Worm (Caenorhabditis elegans) whole organism, young adult: ENCODE results near the gene zmp-5.

Experiments used
- B0336.3 ChIP-seq: fragments of 200-800 bp; sonication (Bioruptor generic); IDR thresholded peaks from 2 replicates; pipeline ENCODE4 v1.3.6; 2022; ENCODE audit warnings: missing genetic modification characterization, missing compliant biosample characterization
- F52B5.7 ChIP-seq: sonication (generic microtip); optimal IDR thresholded peaks from 2 replicates; lab custom pipeline; 2016; ENCODE audit warnings: mild to moderate bottlenecking, missing genetic modification characterization, missing compliant biosample characterization
- Y53G8AR.9 ChIP-seq: fragments of 200-800 bp; sonication (Bioruptor generic); conservative IDR thresholded peaks from 2 replicates; pipeline ENCODE4 v1.3.6; 2022; ENCODE audit warnings: missing genetic modification reagents, missing genetic modification characterization, missing compliant biosample characterization
- Y79H2A.3 ChIP-seq: fragments of 200-800 bp; sonication (Bioruptor generic); conservative IDR thresholded peaks from 2 replicates; pipeline ENCODE4 v1.3.6; 2022; ENCODE audit warnings: missing genetic modification reagents, missing genetic modification characterization, missing compliant biosample characterization
- Y95B8A.8 ChIP-seq: fragments of 200-800 bp; sonication (Bioruptor generic); IDR thresholded peaks from 2 replicates; pipeline ENCODE4 v1.3.6; 2022; ENCODE audit warnings: missing genetic modification reagents, missing genetic modification characterization, missing compliant biosample characterization
- akir-1 ChIP-seq: fragments of 200-800 bp; sonication (Bioruptor generic); optimal IDR thresholded peaks from 2 replicates; lab custom pipeline; 2018; ENCODE audit warnings: mild to moderate bottlenecking, missing genetic modification characterization, moderate library complexity, missing compliant biosample characterization
- atf-7 ChIP-seq: sonication (generic microtip); optimal IDR thresholded peaks from 2 replicates; lab custom pipeline; 2017; ENCODE audit warnings: mild to moderate bottlenecking, missing genetic modification characterization, missing compliant biosample characterization
- attf-5 ChIP-seq: fragments of 200-800 bp; sonication (Bioruptor generic); optimal IDR thresholded peaks from 2 replicates; lab custom pipeline; 2018; ENCODE audit warnings: mild to moderate bottlenecking, missing genetic modification characterization, missing compliant biosample characterization
- cebp-1 ChIP-seq, 2 experiments: fragments of 200-800 bp in 1 of 2; sonication (Bioruptor generic) in 1 of 2; sonication (generic microtip) in 1 of 2; IDR thresholded peaks in 1 of 2; optimal IDR thresholded peaks in 1 of 2; 2 replicates each; pipeline versions ENCODE4 v1.3.6 to Lab custom; 2017 to 2022; ENCODE audit warnings: missing compliant biosample characterization in 2 of 2, missing genetic modification characterization in 2 of 2, mild to moderate bottlenecking in 1 of 2, missing genetic modification reagents in 1 of 2, moderate library complexity in 1 of 2
- ceh-27 ChIP-seq: fragments of 200-800 bp; sonication (Bioruptor generic); optimal IDR thresholded peaks from 2 replicates; lab custom pipeline; 2018; ENCODE audit warnings: mild to moderate bottlenecking, missing genetic modification characterization, moderate library complexity, missing compliant biosample characterization
- ceh-40 ChIP-seq: fragments of 200-800 bp; sonication (Bioruptor generic); IDR thresholded peaks from 2 replicates; pipeline ENCODE4 v1.3.6; 2022; ENCODE audit warnings: missing genetic modification characterization, missing compliant biosample characterization
- dox-1 ChIP-seq: fragments of 200-800 bp; sonication (Bioruptor generic); IDR thresholded peaks from 2 replicates; pipeline ENCODE4 v1.3.6; 2022; ENCODE audit warnings: missing genetic modification reagents, missing genetic modification characterization, missing compliant biosample characterization
- hlh-12 ChIP-seq: sonication (generic microtip); optimal IDR thresholded peaks from 2 replicates; lab custom pipeline; 2016; ENCODE audit warnings: missing genetic modification characterization, missing compliant biosample characterization
- lag-1 ChIP-seq: fragments of 200-800 bp; sonication (Bioruptor generic); IDR thresholded peaks from 2 replicates; pipeline ENCODE4 v1.3.6; 2022; ENCODE audit warnings: missing genetic modification reagents, missing genetic modification characterization, missing compliant biosample characterization
- let-607 ChIP-seq, 2 experiments: fragments of 200-800 bp in 1 of 2; sonication (Bioruptor generic) in 1 of 2; sonication (generic microtip) in 1 of 2; optimal IDR thresholded peaks; 2 replicates each; lab custom pipeline; 2016 to 2018; ENCODE audit warnings: mild to moderate bottlenecking in 2 of 2, missing compliant biosample characterization in 2 of 2, missing genetic modification characterization in 2 of 2, moderate library complexity in 2 of 2, missing genotype in 1 of 2
- lin-35 ChIP-seq, 3 experiments: fragments of 150-350 bp in 2 of 3; sonication (generic microtip) in 1 of 3; optimal IDR thresholded peaks; 2 replicates each; lab custom pipeline; 2014 to 2018; ENCODE audit warnings: missing biosample characterization in 3 of 3, missing genetic modification characterization in 3 of 3, missing genetic modification reagents in 3 of 3
- lin-40 ChIP-seq: sonication (generic microtip); optimal IDR thresholded peaks from 2 replicates; lab custom pipeline; 2016; ENCODE audit warnings: missing genetic modification characterization, mild to moderate bottlenecking, missing compliant biosample characterization, missing genotype, missing genetic modification reagents
- madf-10 ChIP-seq: sonication (generic microtip); optimal IDR thresholded peaks from 2 replicates; lab custom pipeline; 2016; ENCODE audit warnings: mild to moderate bottlenecking, missing genetic modification characterization, missing compliant biosample characterization
- mcd-1 ChIP-seq: fragments of 200-800 bp; sonication (Bioruptor generic); IDR thresholded peaks from 2 replicates; pipeline ENCODE4 v1.3.6; 2022; ENCODE audit warnings: missing genetic modification reagents, missing genetic modification characterization, missing compliant biosample characterization
- mes-4 ChIP-seq: sonication (generic microtip); optimal IDR thresholded peaks from 2 replicates; lab custom pipeline; 2016; ENCODE audit warnings: missing genotype, missing genetic modification characterization, missing compliant biosample characterization
- nfya-1 ChIP-seq: sonication (generic microtip); optimal IDR thresholded peaks from 2 replicates; lab custom pipeline; 2017; ENCODE audit warnings: antibody characterized with exemption, missing compliant biosample characterization, missing genetic modification characterization, borderline replicate concordance; ENCODE audit not compliant: insufficient read depth
- nfyb-1 ChIP-seq: fragments of 200-800 bp; sonication (Bioruptor generic); IDR thresholded peaks from 2 replicates; pipeline ENCODE4 v1.3.6; 2022; ENCODE audit warnings: missing genetic modification reagents, missing genetic modification characterization, missing compliant biosample characterization
- nhr-120 ChIP-seq: fragments of 200-800 bp; sonication (Bioruptor generic); IDR thresholded peaks from 2 replicates; pipeline ENCODE4 v1.3.6; 2022; ENCODE audit warnings: missing genetic modification characterization, missing compliant biosample characterization
- nhr-179 ChIP-seq: sonication (generic microtip); optimal IDR thresholded peaks from 2 replicates; lab custom pipeline; 2016; ENCODE audit warnings: mild to moderate bottlenecking, missing genetic modification characterization, missing compliant biosample characterization
- nhr-80 ChIP-seq: sonication (generic microtip); optimal IDR thresholded peaks from 2 replicates; lab custom pipeline; 2016; ENCODE audit warnings: missing genetic modification characterization, missing compliant biosample characterization
- nhr-90 ChIP-seq: sonication (generic microtip); optimal IDR thresholded peaks from 2 replicates; lab custom pipeline; 2016; ENCODE audit warnings: missing genotype, mild to moderate bottlenecking, missing genetic modification characterization, missing compliant biosample characterization
- pbrm-1 ChIP-seq: fragments of 200-800 bp; sonication (Bioruptor generic); IDR thresholded peaks from 2 replicates; pipeline ENCODE4 v1.3.6; 2022; ENCODE audit warnings: missing genetic modification reagents, missing genetic modification characterization, missing compliant biosample characterization
- snpc-4 ChIP-seq, 5 experiments: fragments of 150-350 bp in 1 of 5; sonication (generic microtip) in 4 of 5; optimal IDR thresholded peaks; 2 replicates each; lab custom pipeline; 2014 to 2018; ENCODE audit warnings: missing genetic modification characterization in 5 of 5, missing biosample characterization in 3 of 5, antibody characterized with exemption in 2 of 5, mild to moderate bottlenecking in 2 of 5, missing compliant biosample characterization in 2 of 5, missing genotype in 2 of 5, moderate library complexity in 2 of 5, missing genetic modification reagents in 1 of 5
- somi-1 ChIP-seq: fragments of 200-800 bp; sonication (Bioruptor generic); optimal IDR thresholded peaks from 2 replicates; lab custom pipeline; 2018; ENCODE audit warnings: mild to moderate bottlenecking, missing genetic modification characterization, missing compliant biosample characterization
- sptf-2 ChIP-seq: fragments of 200-800 bp; sonication (Bioruptor generic); optimal IDR thresholded peaks from 2 replicates; lab custom pipeline; 2018; ENCODE audit warnings: mild to moderate bottlenecking, missing genetic modification characterization, missing compliant biosample characterization
- tbp1 ChIP-seq: fragments of 200-800 bp; sonication (Bioruptor generic); optimal IDR thresholded peaks from 2 replicates; lab custom pipeline; 2018; ENCODE audit warnings: mild to moderate bottlenecking, missing genetic modification characterization, missing compliant biosample characterization
- tlf-1 ChIP-seq: fragments of 200-800 bp; sonication (Bioruptor generic); optimal IDR thresholded peaks from 2 replicates; lab custom pipeline; 2018; ENCODE audit warnings: mild to moderate bottlenecking, missing genetic modification characterization, missing compliant biosample characterization
- unc-62 ChIP-seq: fragments of 150-350 bp; optimal IDR thresholded peaks from 2 replicates; lab custom pipeline; 2014; ENCODE audit warnings: missing biosample characterization, missing genetic modification reagents, missing genetic modification characterization
- zfh-2 ChIP-seq: fragments of 200-800 bp; sonication (Bioruptor generic); conservative IDR thresholded peaks from 2 replicates; pipeline ENCODE4 v1.3.6; 2022; ENCODE audit warnings: missing genetic modification reagents, missing genetic modification characterization, missing compliant biosample characterization
- ztf-22 ChIP-seq: fragments of 200-800 bp; sonication (Bioruptor generic); optimal IDR thresholded peaks from 2 replicates; lab custom pipeline; 2018; ENCODE audit warnings: mild to moderate bottlenecking, missing genetic modification characterization, moderate library complexity, missing compliant biosample characterization
- ztf-25 ChIP-seq: fragments of 200-800 bp; sonication (Bioruptor generic); IDR thresholded peaks from 2 replicates; pipeline ENCODE4 v1.3.6; 2022; ENCODE audit warnings: missing genetic modification reagents, missing genetic modification characterization, missing compliant biosample characterization
- ztf-6 ChIP-seq: fragments of 200-800 bp; sonication (Bioruptor generic); IDR thresholded peaks from 2 replicates; pipeline ENCODE4 v1.3.6; 2022; ENCODE audit warnings: missing genetic modification reagents, missing genetic modification characterization, missing compliant biosample characterization

zmp-5 gene

ce11 chrX:12690346-12690745 is 43.4 kb downstream of the zmp-5 start:
- TF ChIP-seq ztf-6: no peak
- peak; percentile 36; the same call in 1 of the 2 replicates for TF ChIP-seq B0336.3 (GFP tag; lab: Robert Waterston, UW)
- peak; percentile 41 for TF ChIP-seq lin-40
- peak; percentile 5 for TF ChIP-seq attf-5 (GFP tag; lab: Kevin White, UChicago)
- peak; percentile 21 to 45 for TF ChIP-seq let-607 (tag; optimal IDR thresholded peaks at IDR 0.05; lab: Kevin White, UChicago)
- peak in 1 of 3 experiments; percentile 30 for TF ChIP-seq lin-35 (GFP tag; optimal IDR thresholded peaks at IDR 0.05; lab: Kevin White, UChicago)
- TF ChIP-seq hlh-12 (tag; lab: Kevin White, UChicago): no peak
- no peak for TF ChIP-seq Y53G8AR.9 (GFP tag; lab: Robert Waterston, UW)
- TF ChIP-seq zfh-2 (GFP tag; lab: Robert Waterston, UW): 0 out of 2 replicates have a peak, but pooled peaks have one; percentile 17
- TF ChIP-seq F52B5.7: no peak
- no peak for TF ChIP-seq Y95B8A.8
- TF ChIP-seq sptf-2 (GFP tag; lab: Kevin White, UChicago): no peak
- peak; percentile 39 for TF ChIP-seq nhr-90 (tag; lab: Kevin White, UChicago)
- TF ChIP-seq pbrm-1 (GFP tag; lab: Robert Waterston, UW): no peak
- TF ChIP-seq tlf-1 (GFP tag; lab: Kevin White, UChicago): no peak
- TF ChIP-seq nfyb-1 (GFP tag; lab: Robert Waterston, UW): peak; percentile 37; the same call in 1 of the 2 replicates
- no peak for TF ChIP-seq lag-1
- TF ChIP-seq nfya-1 (tag; lab: Kevin White, UChicago): no peak
- TF ChIP-seq nhr-179 (tag; lab: Kevin White, UChicago): no peak
- no peak for TF ChIP-seq cebp-1 (GFP tag; IDR thresholded peaks at IDR 0.05; lab: Robert Waterston, UW)
- TF ChIP-seq cebp-1 (tag; optimal IDR thresholded peaks at IDR 0.05; lab: Kevin White, UChicago): peak; percentile 36
- TF ChIP-seq dox-1: peak; percentile 52; the same call in 1 of the 2 replicates
- peak; percentile 21 for TF ChIP-seq tbp1
- no peak for TF ChIP-seq mes-4
- TF ChIP-seq unc-62 (GFP tag; lab: Kevin White, UChicago): peak; percentile 25
- 0 out of 2 replicates have a peak, but pooled peaks have one; percentile 11 for TF ChIP-seq mcd-1 (GFP tag; lab: Robert Waterston, UW)
- TF ChIP-seq nhr-80 (tag; lab: Kevin White, UChicago): peak; percentile 80
- TF ChIP-seq ceh-27: no peak
- no peak for TF ChIP-seq Y79H2A.3
- TF ChIP-seq atf-7: no peak
- no peak for TF ChIP-seq ztf-25 (GFP tag; lab: Robert Waterston, UW)
- peak; percentile 24 for TF ChIP-seq ztf-22 (GFP tag; lab: Kevin White, UChicago)
- TF ChIP-seq madf-10 (tag; lab: Kevin White, UChicago): peak; percentile 8

ce11 chrX:12691306-12691705 is 44.4 kb downstream of the zmp-5 start, which contains the start of gene ugt-50:
Gene ugt-50, plus strand, starts transcription at chrX:12691573.
- TF ChIP-seq let-607 (tag; optimal IDR thresholded peaks at IDR 0.05; lab: Kevin White, UChicago) (peak in 1 of 2 experiments; percentile 67), somi-1 (GFP tag; lab: Kevin White, UChicago) (no peak), akir-1 (no peak), dox-1 (no peak), snpc-4 (GFP tag; optimal IDR thresholded peaks at IDR 0.05; lab: Kevin White, UChicago) (no peak), snpc-4 (tag; optimal IDR thresholded peaks at IDR 0.05; lab: Kevin White, UChicago) (no peak), cebp-1 (GFP tag; IDR thresholded peaks at IDR 0.05; lab: Robert Waterston, UW) (no peak), cebp-1 (tag; optimal IDR thresholded peaks at IDR 0.05; lab: Kevin White, UChicago) (peak; percentile 72), nhr-80 (tag; lab: Kevin White, UChicago) (peak; percentile 85), nhr-120 (GFP tag; lab: Robert Waterston, UW) (no peak), ceh-40 (GFP tag; lab: Robert Waterston, UW) (no peak), lag-1 (no peak), mes-4 (no peak)
